Worm (Caenorhabditis elegans) whole organism, late embryonic: ENCODE results near the gene ZK1307.4.
A peak's percentile ranks its signal among the peaks of the same experiment; 100 is the strongest.

ENCODE experiments used
- C08G9.2 ChIP-seq: sonication (generic microtip); optimal IDR thresholded peaks from 2 replicates; lab custom pipeline; 2016; ENCODE audit warnings: mild to moderate bottlenecking, missing genetic modification characterization, moderate library complexity, missing compliant biosample characterization
- K02D7.2 ChIP-seq: sonication (generic microtip); optimal IDR thresholded peaks from 2 replicates; lab custom pipeline; 2017; ENCODE audit warnings: mild to moderate bottlenecking, missing genetic modification characterization, missing compliant biosample characterization
- T23F11.4 ChIP-seq: fragments of 200-800 bp; sonication (Bioruptor generic); optimal IDR thresholded peaks from 2 replicates; lab custom pipeline; 2018; ENCODE audit warnings: mild to moderate bottlenecking, missing genetic modification characterization, missing compliant biosample characterization
- Y22D7AL.16 ChIP-seq: sonication (generic microtip); optimal IDR thresholded peaks from 2 replicates; lab custom pipeline; 2016; ENCODE audit warnings: missing genetic modification characterization, missing compliant biosample characterization
- ama-1 ChIP-seq: fragments of 150-350 bp; optimal IDR thresholded peaks from 2 replicates; lab custom pipeline; 2014
- ceh-14 ChIP-seq: sonication (generic microtip); optimal IDR thresholded peaks from 2 replicates; lab custom pipeline; 2016; ENCODE audit warnings: missing genotype, missing genetic modification characterization, missing compliant biosample characterization
- ceh-19 ChIP-seq: fragments of 200-800 bp; sonication (Bioruptor generic); optimal IDR thresholded peaks from 2 replicates; lab custom pipeline; 2018; ENCODE audit warnings: mild to moderate bottlenecking, missing genetic modification characterization, missing compliant biosample characterization
- ceh-2 ChIP-seq: sonication (generic microtip); optimal IDR thresholded peaks from 2 replicates; lab custom pipeline; 2016; ENCODE audit warnings: missing genotype, missing genetic modification characterization, missing compliant biosample characterization
- ceh-30 ChIP-seq: fragments of 150-350 bp; optimal IDR thresholded peaks from 2 replicates; lab custom pipeline; 2014; ENCODE audit warnings: missing biosample characterization, missing genetic modification characterization
- ceh-34 ChIP-seq: sonication (generic microtip); optimal IDR thresholded peaks from 2 replicates; lab custom pipeline; 2016; ENCODE audit warnings: mild to moderate bottlenecking, missing genetic modification characterization, missing compliant biosample characterization
- ceh-45 ChIP-seq: fragments of 200-800 bp; sonication (Bioruptor generic); IDR thresholded peaks from 2 replicates; pipeline ENCODE4 v1.3.6; 2022; ENCODE audit warnings: missing genetic modification reagents, missing genetic modification characterization, missing compliant biosample characterization
- ceh-48 ChIP-seq: sonication (generic microtip); optimal IDR thresholded peaks from 2 replicates; lab custom pipeline; 2016; ENCODE audit warnings: missing genetic modification characterization, inconsistent platforms, missing compliant biosample characterization
- ceh-9 ChIP-seq: sonication (generic microtip); optimal IDR thresholded peaks from 2 replicates; lab custom pipeline; 2016; ENCODE audit warnings: mild to moderate bottlenecking, missing genetic modification characterization, inconsistent platforms, missing compliant biosample characterization
- che-1 ChIP-seq: sonication (generic microtip); optimal IDR thresholded peaks from 2 replicates; lab custom pipeline; 2016; ENCODE audit warnings: mild to moderate bottlenecking, missing genetic modification characterization, missing compliant biosample characterization
- dmd-4 ChIP-seq: sonication (generic microtip); optimal IDR thresholded peaks from 2 replicates; lab custom pipeline; 2016; ENCODE audit warnings: borderline replicate concordance, missing genetic modification characterization, missing compliant biosample characterization
- elt-2 ChIP-seq: sonication (generic microtip); optimal IDR thresholded peaks from 2 replicates; lab custom pipeline; 2016; ENCODE audit warnings: missing genetic modification reagents, missing genetic modification characterization, missing compliant biosample characterization
- fkh-10 ChIP-seq: fragments of 150-350 bp; optimal IDR thresholded peaks from 2 replicates; lab custom pipeline; 2014; ENCODE audit warnings: missing biosample characterization, missing genetic modification reagents, missing genetic modification characterization
- hlh-13 ChIP-seq: fragments of 200-800 bp; sonication (Bioruptor generic); optimal IDR thresholded peaks from 2 replicates; lab custom pipeline; 2018; ENCODE audit warnings: mild to moderate bottlenecking, missing genetic modification characterization, missing compliant biosample characterization
- hlh-8 ChIP-seq: sonication (generic microtip); optimal IDR thresholded peaks from 2 replicates; lab custom pipeline; 2016; ENCODE audit warnings: missing genotype, missing genetic modification characterization, missing compliant biosample characterization
- madf-2 ChIP-seq: sonication (generic microtip); optimal IDR thresholded peaks from 2 replicates; lab custom pipeline; 2017; ENCODE audit warnings: missing genetic modification characterization, missing compliant biosample characterization
- nhr-11 ChIP-seq: fragments of 150-350 bp; optimal IDR thresholded peaks from 2 replicates; lab custom pipeline; 2014; ENCODE audit warnings: missing biosample characterization, missing genetic modification characterization
- nhr-232 ChIP-seq: sonication (generic microtip); optimal IDR thresholded peaks from 2 replicates; lab custom pipeline; 2016; ENCODE audit warnings: missing genetic modification characterization, missing compliant biosample characterization
- npax-4 ChIP-seq: sonication (generic microtip); optimal IDR thresholded peaks from 2 replicates; lab custom pipeline; 2016; ENCODE audit warnings: missing genetic modification characterization, missing compliant biosample characterization
- pat-9 ChIP-seq: fragments of 200-800 bp; sonication (Bioruptor generic); optimal IDR thresholded peaks from 2 replicates; lab custom pipeline; 2018; ENCODE audit warnings: mild to moderate bottlenecking, missing genetic modification characterization, moderate library complexity, missing compliant biosample characterization
- pha-2 ChIP-seq: sonication (generic microtip); optimal IDR thresholded peaks from 2 replicates; lab custom pipeline; 2017; ENCODE audit warnings: mild to moderate bottlenecking, missing genetic modification characterization, missing compliant biosample characterization
- pqm-1 ChIP-seq: sonication (generic microtip); optimal IDR thresholded peaks from 2 replicates; lab custom pipeline; 2016; ENCODE audit warnings: missing genetic modification characterization, missing compliant biosample characterization
- ref-2 ChIP-seq: sonication (generic microtip); optimal IDR thresholded peaks from 2 replicates; lab custom pipeline; 2016; ENCODE audit warnings: missing genetic modification characterization, missing compliant biosample characterization
- rnt-1 ChIP-seq: sonication (generic microtip); optimal IDR thresholded peaks from 2 replicates; lab custom pipeline; 2016; ENCODE audit warnings: missing genetic modification characterization, missing compliant biosample characterization
- sdc-2 ChIP-seq: sonication (generic microtip); optimal IDR thresholded peaks from 2 replicates; lab custom pipeline; 2016; ENCODE audit warnings: missing genotype, missing genetic modification characterization, missing compliant biosample characterization
- sox-4 ChIP-seq: sonication (generic microtip); optimal IDR thresholded peaks from 2 replicates; lab custom pipeline; 2017; ENCODE audit warnings: mild to moderate bottlenecking, missing genetic modification characterization, inconsistent platforms, missing compliant biosample characterization
- tbx-2 ChIP-seq: sonication (generic microtip); optimal IDR thresholded peaks from 2 replicates; lab custom pipeline; 2016; ENCODE audit warnings: missing genetic modification characterization, missing compliant biosample characterization
- tbx-7 ChIP-seq: sonication (generic microtip); optimal IDR thresholded peaks from 2 replicates; lab custom pipeline; 2016; ENCODE audit warnings: missing genotype, missing genetic modification characterization, missing compliant biosample characterization
- unc-42 ChIP-seq: sonication (generic microtip); optimal IDR thresholded peaks from 2 replicates; lab custom pipeline; 2016; ENCODE audit warnings: missing genotype, missing genetic modification characterization, missing compliant biosample characterization
- unc-55 ChIP-seq: sonication (generic microtip); optimal IDR thresholded peaks from 2 replicates; lab custom pipeline; 2017; ENCODE audit warnings: missing biosample characterization, missing genetic modification reagents, missing genetic modification characterization
- unc-86 ChIP-seq: sonication (generic microtip); optimal IDR thresholded peaks from 2 replicates; lab custom pipeline; 2016; ENCODE audit warnings: missing genetic modification characterization, missing compliant biosample characterization

Gene ZK1307.4

DNA sequence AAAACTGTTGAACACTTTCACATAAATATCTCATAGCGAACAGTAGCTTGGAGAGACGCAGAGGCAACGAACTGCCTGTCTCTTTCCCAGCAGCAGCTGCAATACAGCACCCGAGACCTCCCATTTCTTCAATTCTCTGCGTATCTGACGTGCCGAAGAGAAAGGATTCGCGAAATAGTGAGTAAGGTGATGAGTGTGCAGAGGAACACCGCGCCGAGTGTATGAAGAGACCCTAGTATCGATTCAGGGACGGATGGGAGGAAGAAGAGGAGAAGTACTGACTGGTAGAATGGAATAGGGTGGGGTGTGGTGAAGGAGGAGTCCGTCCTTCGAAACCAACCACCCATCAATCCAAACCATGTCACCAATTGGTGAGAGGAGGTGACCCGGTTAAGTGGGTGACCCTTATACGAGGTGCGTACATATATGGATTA is 5.5 kb downstream of the ZK1307.4 start (continued):
- TF ChIP-seq madf-2 (tag; lab: Kevin White, UChicago) (no peak), fkh-10 (no peak), sdc-2 (peak; percentile 13), unc-42 (tag; lab: Kevin White, UChicago) (peak; percentile 19), K02D7.2 (tag; lab: Kevin White, UChicago) (no peak), ceh-48 (tag; lab: Kevin White, UChicago) (peak; percentile 80), rnt-1 (tag; lab: Kevin White, UChicago) (peak; percentile 59), T23F11.4 (GFP tag; lab: Kevin White, UChicago) (no peak), nhr-11 (tag; lab: Kevin White, UChicago) (no peak), tbx-7 (no peak), pat-9 (tag; lab: Kevin White, UChicago) (no peak), sox-4 (tag; lab: Kevin White, UChicago) (no peak), dmd-4 (tag; lab: Kevin White, UChicago) (peak; percentile 58), ama-1 (lab: Kevin White, UChicago) (no peak), ceh-2 (peak; percentile 45), tbx-2 (tag; lab: Kevin White, UChicago) (peak; percentile 66), C08G9.2 (tag; lab: Kevin White, UChicago) (peak; percentile 47), unc-86 (tag; lab: Kevin White, UChicago) (no peak), ceh-34 (peak; percentile 76), pha-2 (tag; lab: Kevin White, UChicago) (peak; percentile 3)

DNA sequence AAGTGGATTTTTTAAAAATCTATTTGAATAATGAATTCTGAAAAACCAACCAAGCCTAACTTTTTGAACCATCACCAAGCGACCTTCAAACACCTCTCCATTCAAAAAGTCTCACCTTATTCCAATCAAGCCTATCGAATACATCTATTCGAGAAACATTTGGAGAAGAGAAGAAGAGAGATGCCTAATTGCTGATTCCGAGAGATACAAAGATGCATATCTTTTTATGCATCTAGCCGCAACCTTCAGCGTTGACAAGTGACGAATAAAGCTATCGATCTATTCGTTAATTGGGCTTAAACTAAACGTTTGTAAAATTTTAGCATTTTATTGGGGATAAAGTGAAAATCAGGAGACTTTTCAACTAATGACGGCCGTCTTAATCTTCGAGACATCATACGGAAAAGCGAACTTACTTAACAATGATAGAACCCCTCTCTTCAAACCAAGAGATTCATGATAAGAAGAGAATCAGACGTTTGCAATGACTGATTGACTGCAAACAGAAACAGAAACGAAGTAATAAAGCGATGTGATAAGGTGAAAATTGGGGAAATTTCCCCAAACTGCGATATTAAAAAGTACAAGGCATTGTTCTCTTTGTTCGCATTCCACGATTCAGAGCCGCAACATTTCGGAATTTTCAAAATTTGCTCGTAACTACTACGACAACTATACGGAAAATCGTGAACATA is 6.5 kb downstream of the ZK1307.4 start:
- TF ChIP-seq npax-4 (no peak), che-1 (no peak), ceh-9 (no peak), rnt-1 (tag; lab: Kevin White, UChicago) (peak; percentile 77), elt-2 (tag; lab: Kevin White, UChicago) (peak; percentile 46), unc-55 (GFP tag; lab: Kevin White, UChicago) (peak; percentile 39), ceh-30 (tag; lab: Kevin White, UChicago) (no peak)

DNA sequence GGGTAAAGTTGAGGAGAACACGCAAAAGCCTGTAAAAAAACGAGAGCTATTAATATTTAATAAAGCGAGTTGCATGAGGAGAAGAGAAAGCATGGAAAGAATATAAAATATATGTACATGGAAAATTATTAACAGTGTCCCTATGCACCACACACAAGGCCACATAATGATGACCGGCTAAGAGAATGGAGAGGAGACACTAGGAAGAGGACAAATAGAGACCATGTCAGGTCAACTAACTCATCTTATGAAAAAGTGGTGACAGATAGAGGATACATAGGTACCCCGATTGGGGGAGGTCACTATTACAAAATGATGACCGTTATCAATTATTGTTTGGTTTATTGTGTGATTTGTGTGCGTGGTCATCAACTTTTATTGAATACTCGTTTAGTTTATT is 7.2 kb downstream of the ZK1307.4 start, which contains the start of gene fzr-1:
TSS of gene fzr-1 (minus strand) at position 29 of the 400 bp plus-strand sequence.
- TF ChIP-seq fkh-10: no peak
- peak; percentile 16 for TF ChIP-seq elt-2 (tag; lab: Kevin White, UChicago)
- no peak for TF ChIP-seq Y22D7AL.16

DNA sequence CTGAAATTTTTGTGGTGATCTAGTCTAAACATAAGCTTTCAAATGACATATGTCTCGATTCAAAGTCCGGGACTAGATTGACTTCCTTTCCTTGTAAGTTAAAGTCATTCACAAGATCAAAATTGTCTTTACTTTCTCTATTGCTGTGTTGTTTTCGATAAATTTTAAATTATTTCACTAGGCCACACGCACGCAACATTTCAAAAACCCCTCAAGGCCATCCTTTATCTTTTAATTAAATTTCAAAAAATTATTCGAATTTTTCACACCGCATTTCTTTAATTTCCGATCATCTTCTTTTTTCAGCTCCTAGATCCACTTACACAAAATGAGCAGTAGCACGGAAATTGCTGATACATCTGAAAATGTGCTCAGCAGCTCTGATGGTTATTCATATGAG is 15.3 kb downstream of the ZK1307.4 start, which contains the start of gene ZK1307.7:
TSS of gene ZK1307.7 (plus strand) at position 301 of the 400 bp plus-strand sequence.
- TF ChIP-seq hlh-13 (GFP tag; lab: Kevin White, UChicago) (no peak), npax-4 (no peak), K02D7.2 (tag; lab: Kevin White, UChicago) (no peak), elt-2 (tag; lab: Kevin White, UChicago) (no peak), pqm-1 (tag; lab: Kevin White, UChicago) (no peak), unc-42 (tag; lab: Kevin White, UChicago) (no peak), nhr-232 (tag; lab: Kevin White, UChicago) (no peak), ceh-45 (no peak), hlh-8 (no peak), ceh-19 (GFP tag; lab: Kevin White, UChicago) (no peak), dmd-4 (tag; lab: Kevin White, UChicago) (no peak), ref-2 (tag; lab: Kevin White, UChicago) (no peak), sox-4 (tag; lab: Kevin White, UChicago) (no peak), ceh-14 (tag; lab: Kevin White, UChicago) (no peak)
